In the genomic region with DNA sequence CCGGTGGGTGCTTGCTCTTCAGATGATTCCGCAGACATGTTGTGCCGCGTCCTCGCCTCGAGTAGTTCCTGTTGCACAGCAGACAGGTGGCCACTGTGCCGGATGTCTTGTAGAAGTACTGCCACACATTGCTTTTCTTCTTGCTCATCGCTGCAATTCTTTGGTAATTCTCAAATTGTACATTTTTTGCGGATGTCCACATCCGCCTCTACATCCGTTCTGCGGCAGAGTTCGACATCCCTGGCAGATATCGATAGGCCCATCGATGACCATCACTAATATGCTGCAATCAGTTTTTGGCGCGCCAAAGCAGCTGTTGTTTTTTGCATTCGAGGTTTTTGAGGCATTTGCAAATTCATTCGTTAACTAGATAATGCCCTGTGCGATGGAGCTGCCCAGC, we compare ENCODE assay signal across 1 fruit fly cellular context.
TF ChIP-seq lines count a peak whose summit lies in the region.

TSS of gene CG13775 (minus strand) at position 226 of the 400 bp plus-strand sequence.
TSS of gene CG3430 (plus strand) at position 284 of the 400 bp plus-strand sequence.

TF ChIP-seq in whole organism, embryonic, 481 proteins besides CTCF, POLR2A, EP300 and RAD21 (continued from another document and continues in another):
- TF ChIP-seq her (GFP tag; optimal IDR thresholded peaks at IDR 0.05; lab: Kevin White, UChicago) (peak; percentile 52), Dref (GFP tag; IDR thresholded peaks at IDR 0.05; lab: Robert Waterston, UW) (peak; percentile 81), Dll (GFP tag; IDR thresholded peaks at IDR 0.05; lab: Robert Waterston, UW; ENCODE audit: partially characterized antibody) (peak; percentile 69), Med (GFP tag; lab: Kevin White, UChicago) (peak; percentile 92), gsb (GFP tag; IDR thresholded peaks at IDR 0.05; lab: Robert Waterston, UW) (0 out of 2 replicates have a peak, but pooled peaks have one; percentile 14), CG31224 (GFP tag; IDR thresholded peaks at IDR 0.05; lab: Robert Waterston, UW) (no peak), zen2 (GFP tag; IDR thresholded peaks at IDR 0.05; lab: Robert Waterston, UW; ENCODE audit: partially characterized antibody) (peak; percentile 40; the same call in 1 of the 3 replicates), CG10366 (GFP tag; IDR thresholded peaks at IDR 0.05; lab: Robert Waterston, UW) (peak; percentile 18; the same call in 1 of the 2 replicates), chinmo (GFP tag; IDR thresholded peaks at IDR 0.05; lab: Robert Waterston, UW; ENCODE audit: partially characterized antibody) (peak; percentile 74; the same call in 2 of the 4 replicates), gro (GFP tag; optimal IDR thresholded peaks at IDR 0.05; lab: Kevin White, UChicago) (peak; percentile 33), mam (GFP tag; optimal IDR thresholded peaks at IDR 0.05; lab: Kevin White, UChicago) (peak; percentile 52), Asciz (GFP tag; optimal IDR thresholded peaks at IDR 0.05; lab: Kevin White, UChicago) (no peak), nmo (GFP tag; optimal IDR thresholded peaks at IDR 0.05; lab: Kevin White, UChicago) (peak; percentile 43), Ets97D (GFP tag; optimal IDR thresholded peaks at IDR 0.05; lab: Kevin White, UChicago) (peak; percentile 93), CG18476 (GFP tag; optimal IDR thresholded peaks at IDR 0.05; lab: Kevin White, UChicago) (no peak), CG10654 (GFP tag; optimal IDR thresholded peaks at IDR 0.05; lab: Kevin White, UChicago) (no peak), CG15696 (tag; optimal IDR thresholded peaks at IDR 0.05; lab: Kevin White, UChicago) (peak; percentile 0), CG17359 (tag; optimal IDR thresholded peaks at IDR 0.05; lab: Kevin White, UChicago) (no peak), CG6272 (GFP tag; IDR thresholded peaks at IDR 0.05; lab: Robert Waterston, UW) (0 out of 2 replicates have a peak, but pooled peaks have one; percentile 15), unpg (GFP tag; optimal IDR thresholded peaks at IDR 0.05; lab: Kevin White, UChicago) (no peak), slou (GFP tag; optimal IDR thresholded peaks at IDR 0.05; lab: Kevin White, UChicago) (no peak), CG11247 (GFP tag; IDR thresholded peaks at IDR 0.05; lab: Robert Waterston, UW) (peak; percentile 19; the same call in 1 of the 2 replicates), ken (GFP tag; IDR thresholded peaks at IDR 0.05; lab: Robert Waterston, UW) (0 out of 3 replicates have a peak, but pooled peaks have one; percentile 32), hbn (GFP tag; IDR thresholded peaks at IDR 0.05; lab: Robert Waterston, UW; ENCODE audit: partially characterized antibody) (peak; percentile 65), CrebB (tag; optimal IDR thresholded peaks at IDR 0.05; lab: Kevin White, UChicago) (no peak), CG17385 (GFP tag; optimal IDR thresholded peaks at IDR 0.05; lab: Kevin White, UChicago) (peak; percentile 39), grn (GFP tag; optimal IDR thresholded peaks at IDR 0.05; lab: Kevin White, UChicago) (no peak), CG34376 (GFP tag; optimal IDR thresholded peaks at IDR 0.05; lab: Kevin White, UChicago) (peak; percentile 40), CG12104 (GFP tag; optimal IDR thresholded peaks at IDR 0.05; lab: Kevin White, UChicago) (no peak), Max (GFP tag; optimal IDR thresholded peaks at IDR 0.05; lab: Kevin White, UChicago) (no peak), z (GFP tag; IDR thresholded peaks at IDR 0.05; lab: Robert Waterston, UW) (no peak), Dbx (GFP tag; IDR thresholded peaks at IDR 0.05; lab: Robert Waterston, UW) (peak; percentile 65; the same call in 1 of the 3 replicates), CG9817 (tag; optimal IDR thresholded peaks at IDR 0.05; lab: Kevin White, UChicago) (peak; percentile 41), CG10147 (GFP tag; optimal IDR thresholded peaks at IDR 0.05; lab: Kevin White, UChicago) (no peak), ftz-f1 (GFP tag; optimal IDR thresholded peaks at IDR 0.05; lab: Kevin White, UChicago) (peak; percentile 0), HmgZ (tag; optimal IDR thresholded peaks at IDR 0.05; lab: Kevin White, UChicago) (peak; percentile 72), Antp (GFP tag; optimal IDR thresholded peaks at IDR 0.05; lab: Kevin White, UChicago) (peak; percentile 62), YL-1 (GFP tag; optimal IDR thresholded peaks at IDR 0.05; lab: Kevin White, UChicago) (peak; percentile 32), dpn (GFP tag; optimal IDR thresholded peaks at IDR 0.05; lab: Kevin White, UChicago) (peak; percentile 25 to 54), CG32772 (GFP tag; IDR thresholded peaks at IDR 0.05; lab: Robert Waterston, UW) (0 out of 2 replicates have a peak, but pooled peaks have one; percentile 6), CG31365 (tag; optimal IDR thresholded peaks at IDR 0.05; lab: Kevin White, UChicago) (no peak), CoRest (tag; optimal IDR thresholded peaks at IDR 0.05; lab: Kevin White, UChicago) (peak; percentile 27), Xbp1 (GFP tag; optimal IDR thresholded peaks at IDR 0.05; lab: Kevin White, UChicago) (peak; percentile 19), ranshi (GFP tag; IDR thresholded peaks at IDR 0.05; lab: Robert Waterston, UW) (no peak), inv (GFP tag; IDR thresholded peaks at IDR 0.05; lab: Robert Waterston, UW; ENCODE audit: partially characterized antibody) (peak; percentile 48; the same call in 1 of the 2 replicates), Hr51 (GFP tag; optimal IDR thresholded peaks at IDR 0.05; lab: Kevin White, UChicago) (peak in 1 of 2 experiments; percentile 1), CG12744 (GFP tag; optimal IDR thresholded peaks at IDR 0.05; lab: Kevin White, UChicago) (no peak), sr (GFP tag; IDR thresholded peaks at IDR 0.05; lab: Robert Waterston, UW) (no peak), CG11504 (tag; optimal IDR thresholded peaks at IDR 0.05; lab: Kevin White, UChicago) (no peak), lilli (GFP tag; optimal IDR thresholded peaks at IDR 0.05; lab: Kevin White, UChicago) (no peak), caup (GFP tag; optimal IDR thresholded peaks at IDR 0.05; lab: Kevin White, UChicago; ENCODE audit: severe bottlenecking) (peak; percentile 20), Dfd (GFP tag; optimal IDR thresholded peaks at IDR 0.05; lab: Kevin White, UChicago) (no peak), Side (GFP tag; optimal IDR thresholded peaks at IDR 0.05; lab: Kevin White, UChicago) (no peak), oc (tag; optimal IDR thresholded peaks at IDR 0.05; lab: Kevin White, UChicago) (no peak), lov (optimal IDR thresholded peaks at IDR 0.05; lab: Kevin White, UChicago) (no peak), lov (GFP tag; IDR thresholded peaks at IDR 0.05; lab: Robert Waterston, UW) (no peak), Ptx1 (GFP tag; IDR thresholded peaks at IDR 0.05; lab: Robert Waterston, UW) (no peak), mld (GFP tag; IDR thresholded peaks at IDR 0.05; lab: Robert Waterston, UW; ENCODE audit: partially characterized antibody) (0 out of 3 replicates have a peak, but pooled peaks have one; percentile 30), fd102C (GFP tag; optimal IDR thresholded peaks at IDR 0.05; lab: Kevin White, UChicago) (no peak), Meics (GFP tag; optimal IDR thresholded peaks at IDR 0.05; lab: Kevin White, UChicago) (no peak), Elba2 (GFP tag; optimal IDR thresholded peaks at IDR 0.05; lab: Kevin White, UChicago) (peak; percentile 51), CG10274 (GFP tag; optimal IDR thresholded peaks at IDR 0.05; lab: Kevin White, UChicago) (no peak), dimm (GFP tag; IDR thresholded peaks at IDR 0.05; lab: Robert Waterston, UW) (no peak), Hsf (GFP tag; optimal IDR thresholded peaks at IDR 0.05; lab: Kevin White, UChicago) (peak; percentile 25), CG16863 (GFP tag; optimal IDR thresholded peaks at IDR 0.05; lab: Kevin White, UChicago) (no peak), Bgb (GFP tag; IDR thresholded peaks at IDR 0.05; lab: Robert Waterston, UW; ENCODE audit: partially characterized antibody) (peak; percentile 77), CG6765 (GFP tag; optimal IDR thresholded peaks at IDR 0.05; lab: Kevin White, UChicago) (peak; percentile 33), al (GFP tag; IDR thresholded peaks at IDR 0.05; lab: Robert Waterston, UW) (no peak), CG13624 (GFP tag; optimal IDR thresholded peaks at IDR 0.05; lab: Kevin White, UChicago) (peak; percentile 57), CG2129 (GFP tag; IDR thresholded peaks at IDR 0.05; lab: Robert Waterston, UW; ENCODE audit: partially characterized antibody) (peak; percentile 37; the same call in 1 of the 2 replicates), CG42726 (GFP tag; IDR thresholded peaks at IDR 0.05; lab: Robert Waterston, UW; ENCODE audit: partially characterized antibody) (peak; percentile 66; the same call in 1 of the 2 replicates), wor (GFP tag; IDR thresholded peaks at IDR 0.05; lab: Robert Waterston, UW) (no peak), Neu2 (GFP tag; optimal IDR thresholded peaks at IDR 0.05; lab: Kevin White, UChicago; ENCODE audit: borderline replicate concordance) (no peak), CG6683 (GFP tag; optimal IDR thresholded peaks at IDR 0.05; lab: Kevin White, UChicago) (no peak), Dad (GFP tag; optimal IDR thresholded peaks at IDR 0.05; lab: Kevin White, UChicago) (peak; percentile 27), klu (GFP tag; IDR thresholded peaks at IDR 0.05; lab: Robert Waterston, UW) (0 out of 2 replicates have a peak, but pooled peaks have one; percentile 6), Myb (GFP tag; optimal IDR thresholded peaks at IDR 0.05; lab: Kevin White, UChicago) (peak; percentile 41), cad (GFP tag; optimal IDR thresholded peaks at IDR 0.05; lab: Kevin White, UChicago) (no peak), crp (GFP tag; optimal IDR thresholded peaks at IDR 0.05; lab: Kevin White, UChicago) (peak; percentile 28 to 84), vvl (GFP tag; IDR thresholded peaks at IDR 0.05; lab: Robert Waterston, UW) (peak; percentile 28; the same call in 1 of the 2 replicates), CG9797 (GFP tag; optimal IDR thresholded peaks at IDR 0.05; lab: Kevin White, UChicago) (peak; percentile 13), Gsc (GFP tag; IDR thresholded peaks at IDR 0.05; lab: Robert Waterston, UW) (no peak), bbx (GFP tag; IDR thresholded peaks at IDR 0.05; lab: Robert Waterston, UW; ENCODE audit: partially characterized antibody) (peak; percentile 54; the same call in 1 of the 2 replicates), sug (tag; optimal IDR thresholded peaks at IDR 0.05; lab: Kevin White, UChicago) (peak; percentile 22), Lpt (GFP tag; optimal IDR thresholded peaks at IDR 0.05; lab: Kevin White, UChicago) (no peak), CG8944 (GFP tag; optimal IDR thresholded peaks at IDR 0.05; lab: Kevin White, UChicago) (no peak), jumu (GFP tag; optimal IDR thresholded peaks at IDR 0.05; lab: Kevin White, UChicago) (peak; percentile 8), CG10267 (tag; optimal IDR thresholded peaks at IDR 0.05; lab: Kevin White, UChicago) (peak; percentile 14), knrl (GFP tag; IDR thresholded peaks at IDR 0.05; lab: Robert Waterston, UW; ENCODE audit: partially characterized antibody) (peak; percentile 67), Awh (GFP tag; IDR thresholded peaks at IDR 0.05; lab: Robert Waterston, UW) (no peak), Eip74EF (GFP tag; optimal IDR thresholded peaks at IDR 0.05; lab: Kevin White, UChicago) (no peak), unc-4 (GFP tag; IDR thresholded peaks at IDR 0.05; lab: Robert Waterston, UW; ENCODE audit: partially characterized antibody) (peak; percentile 72), CG9876 (GFP tag; optimal IDR thresholded peaks at IDR 0.05; lab: Kevin White, UChicago) (peak; percentile 15), HmgD (GFP tag; optimal IDR thresholded peaks at IDR 0.05; lab: Kevin White, UChicago) (peak; percentile 39), CG2116 (GFP tag; optimal IDR thresholded peaks at IDR 0.05; lab: Kevin White, UChicago) (peak; percentile 54), sna (GFP tag; IDR thresholded peaks at IDR 0.05; lab: Robert Waterston, UW; ENCODE audit: partially characterized antibody) (peak; percentile 53; the same call in 1 of the 2 replicates), CG14710 (tag; optimal IDR thresholded peaks at IDR 0.05; lab: Kevin White, UChicago) (peak; percentile 43), Ssrp (tag; optimal IDR thresholded peaks at IDR 0.05; lab: Kevin White, UChicago) (no peak), Camta (GFP tag; optimal IDR thresholded peaks at IDR 0.05; lab: Kevin White, UChicago) (peak; percentile 25), CG7928 (GFP tag; optimal IDR thresholded peaks at IDR 0.05; lab: Kevin White, UChicago) (peak; percentile 89), CG15601 (tag; optimal IDR thresholded peaks at IDR 0.05; lab: Kevin White, UChicago) (no peak), Ets65A (GFP tag; lab: Kevin White, UChicago) (peak; percentile 98), E2f1 (GFP tag; IDR thresholded peaks at IDR 0.05; lab: Robert Waterston, UW) (peak; percentile 83), CG11093 (GFP tag; IDR thresholded peaks at IDR 0.05; lab: Robert Waterston, UW) (no peak), D19A (tag; optimal IDR thresholded peaks at IDR 0.05; lab: Kevin White, UChicago) (no peak), jigr1 (GFP tag; IDR thresholded peaks at IDR 0.05; lab: Robert Waterston, UW) (no peak), CG43689 (GFP tag; IDR thresholded peaks at IDR 0.05; lab: Robert Waterston, UW) (no peak), HLH3B (GFP tag; IDR thresholded peaks at IDR 0.05; lab: Robert Waterston, UW) (no peak), gcm (GFP tag; optimal IDR thresholded peaks at IDR 0.05; lab: Kevin White, UChicago) (no peak), CG30020 (tag; optimal IDR thresholded peaks at IDR 0.05; lab: Kevin White, UChicago) (peak; percentile 17), rib (GFP tag; IDR thresholded peaks at IDR 0.05; lab: Robert Waterston, UW) (0 out of 2 replicates have a peak, but pooled peaks have one; percentile 12), CG14014 (GFP tag; IDR thresholded peaks at IDR 0.05; lab: Robert Waterston, UW) (peak; percentile 33; the same call in 1 of the 2 replicates), CG2889 (GFP tag; IDR thresholded peaks at IDR 0.05; lab: Robert Waterston, UW) (no peak), CG13424 (tag; optimal IDR thresholded peaks at IDR 0.05; lab: Kevin White, UChicago) (peak; percentile 10), CG33213 (GFP tag; optimal IDR thresholded peaks at IDR 0.05; lab: Kevin White, UChicago) (peak; percentile 7), CG12659 (GFP tag; optimal IDR thresholded peaks at IDR 0.05; lab: Kevin White, UChicago) (peak; percentile 44), CG7372 (GFP tag; IDR thresholded peaks at IDR 0.05; lab: Robert Waterston, UW) (no peak), CG34422 (GFP tag; IDR thresholded peaks at IDR 0.05; lab: Robert Waterston, UW) (0 out of 3 replicates have a peak, but pooled peaks have one; percentile 45), Trl (optimal IDR thresholded peaks at IDR 0.05; lab: Kevin White, UChicago) (no peak), Trl (GFP tag; optimal IDR thresholded peaks at IDR 0.05; lab: Kevin White, UChicago) (peak; percentile 42), CG17568 (GFP tag; optimal IDR thresholded peaks at IDR 0.05; lab: Kevin White, UChicago) (no peak)
